Worm (Caenorhabditis elegans) whole organism, L2 larva: Measurements from ENCODE around the gene exos-4.2.

Experiments
- C34F6.9 ChIP-seq: fragments of 150-350 bp; optimal IDR thresholded peaks from 2 replicates; lab custom pipeline; 2014; ENCODE audit warnings: missing biosample characterization, missing genetic modification characterization
- F13H6.1 ChIP-seq: sonication (generic microtip); optimal IDR thresholded peaks from 2 replicates; lab custom pipeline; 2016; ENCODE audit warnings: missing genetic modification characterization, missing compliant biosample characterization
- R02D3.7 ChIP-seq: fragments of 150-350 bp; optimal IDR thresholded peaks from 2 replicates; lab custom pipeline; 2014; ENCODE audit warnings: missing biosample characterization, missing genetic modification characterization
- Y55F3AM.14 ChIP-seq: fragments of 200-800 bp; sonication (Bioruptor generic); optimal IDR thresholded peaks from 2 replicates; lab custom pipeline; 2018; ENCODE audit warnings: mild to moderate bottlenecking, missing genetic modification characterization, missing compliant biosample characterization
- ZK546.5 ChIP-seq: sonication (generic microtip); optimal IDR thresholded peaks from 2 replicates; lab custom pipeline; 2017; ENCODE audit warnings: missing biosample characterization, missing genetic modification characterization
- alr-1 ChIP-seq: fragments of 150-350 bp; optimal IDR thresholded peaks from 2 replicates; lab custom pipeline; 2014; ENCODE audit warnings: missing biosample characterization, missing genetic modification characterization
- aly-2 ChIP-seq: fragments of 150-350 bp; optimal IDR thresholded peaks from 2 replicates; lab custom pipeline; 2014; ENCODE audit warnings: missing biosample characterization, missing genetic modification characterization
- ama-1 ChIP-seq: fragments of 150-350 bp; optimal IDR thresholded peaks from 2 replicates; lab custom pipeline; 2018; ENCODE audit warnings: inconsistent platforms
- blmp-1 ChIP-seq: sonication (generic microtip); optimal IDR thresholded peaks from 2 replicates; lab custom pipeline; 2017; ENCODE audit warnings: missing genetic modification characterization, mild to moderate bottlenecking, missing compliant biosample characterization, antibody characterized with exemption, moderate library complexity; ENCODE audit not compliant: insufficient read depth
- ceh-16 ChIP-seq: fragments of 150-350 bp; optimal IDR thresholded peaks from 2 replicates; lab custom pipeline; 2014; ENCODE audit warnings: missing biosample characterization, missing genetic modification characterization
- ceh-82 ChIP-seq: fragments of 150-350 bp; optimal IDR thresholded peaks from 2 replicates; lab custom pipeline; 2014; ENCODE audit warnings: missing biosample characterization, missing genetic modification characterization
- crh-2 ChIP-seq: sonication (generic microtip); optimal IDR thresholded peaks from 2 replicates; lab custom pipeline; 2017; ENCODE audit warnings: missing biosample characterization, missing genetic modification characterization
- dmd-4 ChIP-seq: sonication (generic microtip); optimal IDR thresholded peaks from 2 replicates; lab custom pipeline; 2017; ENCODE audit warnings: missing biosample characterization, missing genetic modification characterization
- egl-27 ChIP-seq: sonication (generic microtip); optimal IDR thresholded peaks from 3 replicates; lab custom pipeline; 2017; ENCODE audit warnings: missing biosample characterization, missing genetic modification reagents, missing genetic modification characterization
- elt-1 ChIP-seq: fragments of 150-350 bp; optimal IDR thresholded peaks from 2 replicates; lab custom pipeline; 2014; ENCODE audit warnings: missing biosample characterization, missing genetic modification characterization
- elt-3 ChIP-seq: sonication (generic microtip); optimal IDR thresholded peaks from 2 replicates; lab custom pipeline; 2017; ENCODE audit warnings: missing biosample characterization, missing genetic modification characterization
- fos-1 ChIP-seq: fragments of 150-350 bp; optimal IDR thresholded peaks from 2 replicates; lab custom pipeline; 2014; ENCODE audit warnings: missing biosample characterization, missing genetic modification characterization
- gmeb-1 ChIP-seq: fragments of 150-350 bp; optimal IDR thresholded peaks from 2 replicates; lab custom pipeline; 2014; ENCODE audit warnings: missing biosample characterization, missing genetic modification characterization
- lin-11 ChIP-seq: fragments of 150-350 bp; sonication (generic microtip); optimal IDR thresholded peaks from 2 replicates; lab custom pipeline; 2014; ENCODE audit warnings: missing biosample characterization, missing genetic modification characterization, inconsistent platforms, mixed read lengths
- lin-13 ChIP-seq: fragments of 150-350 bp; optimal IDR thresholded peaks from 2 replicates; lab custom pipeline; 2014; ENCODE audit warnings: missing biosample characterization, missing genetic modification reagents, missing genetic modification characterization
- lin-39 ChIP-seq: fragments of 150-350 bp; optimal IDR thresholded peaks from 2 replicates; lab custom pipeline; 2014; ENCODE audit warnings: missing biosample characterization, missing genetic modification reagents, missing genetic modification characterization
- lsy-2 ChIP-seq, 2 experiments: fragments of 150-350 bp in 1 of 2; sonication (generic microtip) in 1 of 2; optimal IDR thresholded peaks; 2 replicates each; lab custom pipeline; 2014 to 2017; ENCODE audit warnings: missing biosample characterization in 2 of 2, missing genetic modification characterization in 2 of 2
- mab-5 ChIP-seq: fragments of 150-350 bp; optimal IDR thresholded peaks from 2 replicates; lab custom pipeline; 2014; ENCODE audit warnings: missing biosample characterization, missing genetic modification characterization
- mbf-1 ChIP-seq: sonication (generic microtip); optimal IDR thresholded peaks from 2 replicates; lab custom pipeline; 2017; ENCODE audit warnings: missing biosample characterization, missing genetic modification characterization
- mdl-1 ChIP-seq, 2 experiments: fragments of 150-350 bp in 1 of 2; sonication (generic microtip) in 1 of 2; optimal IDR thresholded peaks; 2 replicates each; lab custom pipeline; 2017; ENCODE audit warnings: missing biosample characterization in 2 of 2, missing genetic modification characterization in 2 of 2
- nhr-10 ChIP-seq: sonication (generic microtip); optimal IDR thresholded peaks from 2 replicates; lab custom pipeline; 2017; ENCODE audit warnings: missing biosample characterization, missing genetic modification characterization
- nhr-11 ChIP-seq: fragments of 150-350 bp; optimal IDR thresholded peaks from 2 replicates; lab custom pipeline; 2014; ENCODE audit warnings: missing biosample characterization, missing genetic modification characterization
- nhr-12 ChIP-seq: fragments of 150-350 bp; optimal IDR thresholded peaks from 2 replicates; lab custom pipeline; 2014; ENCODE audit warnings: missing biosample characterization, missing genetic modification characterization
- nhr-129 ChIP-seq: fragments of 150-350 bp; optimal IDR thresholded peaks from 2 replicates; lab custom pipeline; 2014; ENCODE audit warnings: missing biosample characterization, missing genetic modification characterization
- nhr-21 ChIP-seq: fragments of 150-350 bp; optimal IDR thresholded peaks from 2 replicates; lab custom pipeline; 2014; ENCODE audit warnings: missing biosample characterization, missing genetic modification characterization
- nhr-23 ChIP-seq: fragments of 150-350 bp; optimal IDR thresholded peaks from 2 replicates; lab custom pipeline; 2014; ENCODE audit warnings: missing biosample characterization, missing genetic modification reagents, missing genetic modification characterization
- nhr-237 ChIP-seq: fragments of 150-350 bp; optimal IDR thresholded peaks from 2 replicates; lab custom pipeline; 2014; ENCODE audit warnings: missing biosample characterization, missing genetic modification characterization
- nhr-25 ChIP-seq: fragments of 150-350 bp; sonication (generic microtip); optimal IDR thresholded peaks from 3 replicates; lab custom pipeline; 2014; ENCODE audit warnings: missing biosample characterization, missing genetic modification characterization
- nhr-6 ChIP-seq: fragments of 150-350 bp; optimal IDR thresholded peaks from 2 replicates; lab custom pipeline; 2014; ENCODE audit warnings: missing biosample characterization, missing genetic modification characterization
- nhr-77 ChIP-seq: fragments of 150-350 bp; optimal IDR thresholded peaks from 2 replicates; lab custom pipeline; 2014; ENCODE audit warnings: missing biosample characterization, missing genetic modification characterization
- peb-1 ChIP-seq: fragments of 150-350 bp; optimal IDR thresholded peaks from 2 replicates; lab custom pipeline; 2014; ENCODE audit warnings: missing biosample characterization, missing genetic modification characterization
- sem-4 ChIP-seq: fragments of 150-350 bp; optimal IDR thresholded peaks from 2 replicates; lab custom pipeline; 2014; ENCODE audit warnings: missing biosample characterization, missing genetic modification reagents, missing genetic modification characterization
- skn-1 ChIP-seq: sonication (generic microtip); optimal IDR thresholded peaks from 2 replicates; lab custom pipeline; 2017; ENCODE audit warnings: missing biosample characterization, missing genetic modification characterization
- sma-3 ChIP-seq: sonication (generic microtip); optimal IDR thresholded peaks from 2 replicates; lab custom pipeline; 2016; ENCODE audit warnings: missing genetic modification reagents, missing genetic modification characterization, missing compliant biosample characterization
- sma-9 ChIP-seq, 2 experiments: fragments of 150-350 bp in 1 of 2; sonication (generic microtip) in 1 of 2; optimal IDR thresholded peaks; 2 replicates each; lab custom pipeline; 2014 to 2016; ENCODE audit warnings: missing genetic modification characterization in 2 of 2, mild to moderate bottlenecking in 1 of 2, missing biosample characterization in 1 of 2, missing compliant biosample characterization in 1 of 2, missing genetic modification reagents in 1 of 2, moderate library complexity in 1 of 2
- snpc-4 ChIP-seq: fragments of 150-350 bp; optimal IDR thresholded peaks from 2 replicates; lab custom pipeline; 2014; ENCODE audit warnings: missing biosample characterization, missing genetic modification characterization
- unc-39 ChIP-seq: fragments of 150-350 bp; optimal IDR thresholded peaks from 2 replicates; lab custom pipeline; 2014; ENCODE audit warnings: missing biosample characterization, missing genetic modification characterization
- unc-55 ChIP-seq: fragments of 150-350 bp; sonication (generic microtip); optimal IDR thresholded peaks from 3 replicates; lab custom pipeline; 2014; ENCODE audit warnings: missing biosample characterization, missing genetic modification reagents, missing genetic modification characterization
- unc-62 ChIP-seq: fragments of 150-350 bp; optimal IDR thresholded peaks from 2 replicates; lab custom pipeline; 2014; ENCODE audit warnings: missing biosample characterization, missing genetic modification reagents, missing genetic modification characterization
- zag-1 ChIP-seq: fragments of 150-350 bp; optimal IDR thresholded peaks from 2 replicates; lab custom pipeline; 2014; ENCODE audit warnings: missing biosample characterization, missing genetic modification characterization
- ztf-1 ChIP-seq: fragments of 200-800 bp; sonication (Bioruptor generic); conservative IDR thresholded peaks from 2 replicates; pipeline ENCODE4 v1.3.6; 2022; ENCODE audit warnings: missing genetic modification characterization, missing compliant biosample characterization
- ztf-11 ChIP-seq: sonication (generic microtip); optimal IDR thresholded peaks from 2 replicates; lab custom pipeline; 2017; ENCODE audit warnings: missing biosample characterization, missing genetic modification characterization
- ztf-4 ChIP-seq: fragments of 150-350 bp; optimal IDR thresholded peaks from 2 replicates; lab custom pipeline; 2014; ENCODE audit warnings: missing biosample characterization, missing genetic modification characterization

Gene exos-4.2

DNA sequence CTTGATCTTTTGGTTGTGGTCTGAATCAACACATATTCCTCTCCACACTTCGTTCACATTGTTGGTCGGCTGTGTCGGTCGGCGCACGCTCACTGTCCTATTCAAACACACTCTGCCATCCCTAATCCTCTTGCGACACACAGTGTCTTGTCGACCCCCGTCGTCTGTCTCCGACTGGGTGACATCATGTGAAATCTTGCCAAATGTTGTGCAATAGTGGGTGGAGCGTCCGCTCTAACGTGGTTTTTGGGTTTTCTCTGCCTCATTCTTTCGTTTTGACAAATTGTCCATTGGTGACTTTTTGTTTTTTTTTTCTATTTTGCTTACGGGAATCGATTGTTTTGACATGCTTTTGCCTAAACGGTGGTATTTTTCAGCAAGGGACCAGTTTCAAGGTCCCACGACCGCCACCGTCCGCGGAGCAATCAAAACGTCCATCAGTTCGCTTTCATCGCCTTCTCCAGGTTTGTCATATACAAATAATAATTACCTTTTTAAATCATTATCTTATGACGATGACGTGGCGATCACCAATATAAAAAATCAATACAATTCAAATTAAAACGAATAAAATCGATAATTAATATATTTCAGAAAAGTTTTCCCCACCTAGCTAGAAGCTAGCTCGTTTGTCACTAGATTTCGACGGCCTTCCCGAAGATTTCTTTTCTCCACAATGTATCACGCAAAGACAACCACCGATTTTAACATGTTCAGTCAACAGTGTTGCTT is 26.1 kb upstream of the exos-4.2 start:
- TF ChIP-seq blmp-1 (peak; percentile 84), nhr-11 (no peak), nhr-6 (tag; lab: Kevin White, UChicago) (peak; percentile 56), C34F6.9 (tag; lab: Kevin White, UChicago) (peak; percentile 97), snpc-4 (tag; lab: Kevin White, UChicago) (peak; percentile 28), nhr-12 (tag; lab: Kevin White, UChicago) (no peak), elt-1 (no peak), unc-55 (GFP tag; lab: Kevin White, UChicago) (peak; percentile 96), skn-1 (peak; percentile 35), nhr-21 (peak; percentile 94), ama-1 (peak; percentile 94), lin-13 (peak; percentile 78), alr-1 (tag; lab: Kevin White, UChicago) (no peak), nhr-23 (tag; lab: Kevin White, UChicago) (no peak), unc-39 (tag; lab: Kevin White, UChicago) (no peak), ceh-82 (tag; lab: Kevin White, UChicago) (peak; percentile 3), ztf-4 (peak; percentile 81), R02D3.7 (tag; lab: Kevin White, UChicago) (no peak), ztf-1 (GFP tag; lab: Robert Waterston, UW) (no peak), zag-1 (tag; lab: Kevin White, UChicago) (peak; percentile 87), egl-27 (tag; lab: Kevin White, UChicago) (peak; percentile 92), unc-62 (GFP tag; lab: Kevin White, UChicago) (no peak), crh-2 (peak; percentile 93), peb-1 (peak; percentile 49), sma-9 (GFP tag; optimal IDR thresholded peaks at IDR 0.05; lab: Kevin White, UChicago) (peak; percentile 92), sma-9 (tag; optimal IDR thresholded peaks at IDR 0.05; lab: Kevin White, UChicago) (no peak), mdl-1 (tag; optimal IDR thresholded peaks at IDR 0.05; lab: Kevin White, UChicago) (peak; percentile 83 to 94), lin-11 (peak; percentile 83), aly-2 (tag; lab: Kevin White, UChicago) (no peak), ZK546.5 (tag; lab: Kevin White, UChicago) (no peak), gmeb-1 (peak; percentile 69), fos-1 (tag; lab: Kevin White, UChicago) (peak; percentile 99), lin-39 (tag; lab: Kevin White, UChicago) (no peak), nhr-25 (tag; lab: Kevin White, UChicago) (peak; percentile 95), Y55F3AM.14 (GFP tag; lab: Kevin White, UChicago) (peak; percentile 84), mbf-1 (no peak), nhr-237 (no peak), lsy-2 (tag; optimal IDR thresholded peaks at IDR 0.05; lab: Kevin White, UChicago) (peak; percentile 67 to 89), nhr-77 (tag; lab: Kevin White, UChicago) (no peak), sem-4 (tag; lab: Kevin White, UChicago) (peak; percentile 88), mab-5 (tag; lab: Kevin White, UChicago) (peak; percentile 70), nhr-10 (tag; lab: Kevin White, UChicago) (peak; percentile 82), nhr-129 (tag; lab: Kevin White, UChicago) (peak; percentile 100), elt-3 (no peak), sma-3 (GFP tag; lab: Kevin White, UChicago) (peak; percentile 95), dmd-4 (tag; lab: Kevin White, UChicago) (no peak), ceh-16 (tag; lab: Kevin White, UChicago) (peak; percentile 82), F13H6.1 (tag; lab: Kevin White, UChicago) (peak; percentile 91), ztf-11 (tag; lab: Kevin White, UChicago) (no peak)
